Worm (Caenorhabditis elegans): ENCODE measurements around the gene angl-1.

DNA sequence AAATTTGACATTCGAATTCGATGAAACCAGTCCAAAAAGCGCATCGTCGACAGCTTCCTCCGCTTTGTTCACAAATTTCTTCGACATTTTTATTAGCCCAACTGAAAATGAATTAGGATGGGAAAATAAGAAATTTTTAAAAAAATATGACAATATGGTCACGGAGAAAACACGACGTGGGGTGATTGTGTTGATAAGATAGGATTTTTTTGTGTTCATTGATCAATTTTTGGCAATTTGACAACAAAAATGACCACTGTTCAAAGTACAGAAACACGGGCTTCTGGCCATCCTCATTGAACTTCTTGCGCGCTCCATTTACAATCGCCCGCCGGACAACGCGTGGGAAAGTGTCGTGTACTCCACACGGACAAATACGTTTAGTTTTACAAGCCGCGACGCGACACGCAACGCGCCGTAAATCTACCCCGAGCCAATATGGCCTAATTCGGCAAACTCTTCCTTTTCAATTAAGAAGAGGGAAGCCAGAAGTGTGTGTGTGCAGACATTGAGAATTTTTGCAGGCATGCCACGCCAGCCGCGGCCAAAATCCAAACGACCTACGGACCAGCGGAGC lies at the start of gene angl-1, which contains the start of gene W02H5.8:
- TF ChIP-seq tbx-8 (GFP tag; optimal IDR thresholded peaks at IDR 0.05), result no peak
- no peak for TF ChIP-seq snpc-4 (tag; optimal IDR thresholded peaks at IDR 0.05)
- TF ChIP-seq hlh-1 (tag; optimal IDR thresholded peaks at IDR 0.05), result no peak
